Fruit fly (Drosophila melanogaster): ENCODE data around the gene CG5004.

CG5004 gene

dm6 chrX:17172123-17172522 lies 64.7 kb downstream of the CG5004 start:
- TF ChIP-seq Hr83 (GFP tag; optimal IDR thresholded peaks at IDR 0.05; ENCODE audit: poor library complexity, severe bottlenecking) = no peak
- no peak for TF ChIP-seq dl (GFP tag; optimal IDR thresholded peaks at IDR 0.05; ENCODE audit: insufficient read depth in 1 of 2, partially characterized antibody in 2 of 2)
- TF ChIP-seq sv (GFP tag; optimal IDR thresholded peaks at IDR 0.05) = no peak
- peak; percentile 46 for TF ChIP-seq br (GFP tag; optimal IDR thresholded peaks at IDR 0.05)
- TF ChIP-seq CG9705 (GFP tag; optimal IDR thresholded peaks at IDR 0.05) = no peak
- TF ChIP-seq Abd-B (GFP tag; optimal IDR thresholded peaks at IDR 0.05) = no peak
- TF ChIP-seq usp (GFP tag; optimal IDR thresholded peaks at IDR 0.05) = no peak
- TF ChIP-seq Vsx2 (GFP tag; optimal IDR thresholded peaks at IDR 0.05; ENCODE audit: partially characterized antibody) = no peak
- peak; percentile 6 for TF ChIP-seq OdsH (GFP tag; optimal IDR thresholded peaks at IDR 0.05)
- peak; percentile 40 for TF ChIP-seq fru (GFP tag; optimal IDR thresholded peaks at IDR 0.05)
- peak; percentile 47 for TF ChIP-seq h (GFP tag; optimal IDR thresholded peaks at IDR 0.05)
- TF ChIP-seq HLH106 (tag; optimal IDR thresholded peaks at IDR 0.05) = peak; percentile 54
- TF ChIP-seq ey (GFP tag; optimal IDR thresholded peaks at IDR 0.05) = peak; percentile 55
- TF ChIP-seq N (GFP tag; optimal IDR thresholded peaks at IDR 0.05) = no peak
- no peak for TF ChIP-seq Jra (GFP tag; optimal IDR thresholded peaks at IDR 0.05)
- peak; percentile 52 for TF ChIP-seq woc (GFP tag; optimal IDR thresholded peaks at IDR 0.05)
- no peak for TF ChIP-seq psq (GFP tag; optimal IDR thresholded peaks at IDR 0.05)
- TF ChIP-seq CrebA (GFP tag; optimal IDR thresholded peaks at IDR 0.05; ENCODE audit: borderline replicate concordance) = no peak
- no peak for TF ChIP-seq Dif (GFP tag; optimal IDR thresholded peaks at IDR 0.05; ENCODE audit: partially characterized antibody)
- no peak for TF ChIP-seq Mio (GFP tag; optimal IDR thresholded peaks at IDR 0.05)
- TF ChIP-seq sage (GFP tag; optimal IDR thresholded peaks at IDR 0.05) = no peak
- TF ChIP-seq CG32264 (GFP tag; optimal IDR thresholded peaks at IDR 0.05) = no peak
- peak; percentile 50 for TF ChIP-seq Hnf4 (GFP tag; optimal IDR thresholded peaks at IDR 0.05)
- TF ChIP-seq Rel (GFP tag; optimal IDR thresholded peaks at IDR 0.05) = no peak
- TF ChIP-seq Rel (tag; optimal IDR thresholded peaks at IDR 0.05) = no peak
- no peak for TF ChIP-seq brk (GFP tag; optimal IDR thresholded peaks at IDR 0.05)
- TF ChIP-seq tai (GFP tag; optimal IDR thresholded peaks at IDR 0.05) = no peak
- TF ChIP-seq pan (optimal IDR thresholded peaks at IDR 0.05) = no peak
- TF ChIP-seq Sp1 (GFP tag; optimal IDR thresholded peaks at IDR 0.05) = no peak
- TF ChIP-seq dsf (GFP tag; optimal IDR thresholded peaks at IDR 0.05; ENCODE audit: borderline replicate concordance) = no peak
- TF ChIP-seq lola (GFP tag; optimal IDR thresholded peaks at IDR 0.05) = no peak
- TF ChIP-seq GATAd (GFP tag; optimal IDR thresholded peaks at IDR 0.05) = no peak
- TF ChIP-seq rgr (GFP tag; optimal IDR thresholded peaks at IDR 0.05) = peak; percentile 36
- TF ChIP-seq Dfd (GFP tag; optimal IDR thresholded peaks at IDR 0.05) = no peak
- TF ChIP-seq Hr78 (GFP tag; optimal IDR thresholded peaks at IDR 0.05) = no peak
- TF ChIP-seq foxo (GFP tag; optimal IDR thresholded peaks at IDR 0.05) = peak in 1 of 2 experiments; percentile 62
- peak; percentile 18 for TF ChIP-seq dmrt93B (GFP tag; optimal IDR thresholded peaks at IDR 0.05)
- no peak for TF ChIP-seq Myc (optimal IDR thresholded peaks at IDR 0.05)
- no peak for TF ChIP-seq jim (GFP tag; optimal IDR thresholded peaks at IDR 0.05)

- TF ChIP-seq Hr78 (GFP tag; optimal IDR thresholded peaks at IDR 0.05) (no peak), foxo (GFP tag; optimal IDR thresholded peaks at IDR 0.05) (no peak), lola (GFP tag; optimal IDR thresholded peaks at IDR 0.05) (no peak), sv (GFP tag; optimal IDR thresholded peaks at IDR 0.05) (no peak), N (GFP tag; optimal IDR thresholded peaks at IDR 0.05) (no peak), rgr (GFP tag; optimal IDR thresholded peaks at IDR 0.05) (no peak), fru (GFP tag; optimal IDR thresholded peaks at IDR 0.05) (no peak)
These were observed 65.5 kb downstream of the CG5004 start for dm6 chrX:17172777-17173315.

- no peak for TF ChIP-seq Dfd (GFP tag; optimal IDR thresholded peaks at IDR 0.05)
- no peak for TF ChIP-seq CG9705 (GFP tag; optimal IDR thresholded peaks at IDR 0.05)
- no peak for TF ChIP-seq GATAd (GFP tag; optimal IDR thresholded peaks at IDR 0.05)
- peak; percentile 8 for TF ChIP-seq HLH106 (tag; optimal IDR thresholded peaks at IDR 0.05)
These were observed 66.7 kb downstream of the CG5004 start for dm6 chrX:17174115-17174514.

Data from whole organism, wandering third instar larva.